Worm (Caenorhabditis elegans) whole organism, L2 larva: ENCODE results near the gene gcsh-1.
A peak's percentile ranks its signal among the peaks of the same experiment; 100 is the strongest.

Experiments used
- C34F6.9 ChIP-seq: fragments of 150-350 bp; optimal IDR thresholded peaks from 2 replicates; lab custom pipeline; 2014; ENCODE audit warnings: missing biosample characterization, missing genetic modification characterization
- F13H6.1 ChIP-seq: sonication (generic microtip); optimal IDR thresholded peaks from 2 replicates; lab custom pipeline; 2016; ENCODE audit warnings: missing genetic modification characterization, missing compliant biosample characterization
- R02D3.7 ChIP-seq: fragments of 150-350 bp; optimal IDR thresholded peaks from 2 replicates; lab custom pipeline; 2014; ENCODE audit warnings: missing biosample characterization, missing genetic modification characterization
- Y55F3AM.14 ChIP-seq: fragments of 200-800 bp; sonication (Bioruptor generic); optimal IDR thresholded peaks from 2 replicates; lab custom pipeline; 2018; ENCODE audit warnings: mild to moderate bottlenecking, missing genetic modification characterization, missing compliant biosample characterization
- alr-1 ChIP-seq: fragments of 150-350 bp; optimal IDR thresholded peaks from 2 replicates; lab custom pipeline; 2014; ENCODE audit warnings: missing biosample characterization, missing genetic modification characterization
- ama-1 ChIP-seq: fragments of 150-350 bp; optimal IDR thresholded peaks from 2 replicates; lab custom pipeline; 2018; ENCODE audit warnings: inconsistent platforms
- blmp-1 ChIP-seq: sonication (generic microtip); optimal IDR thresholded peaks from 2 replicates; lab custom pipeline; 2017; ENCODE audit warnings: missing genetic modification characterization, mild to moderate bottlenecking, missing compliant biosample characterization, antibody characterized with exemption, moderate library complexity; ENCODE audit not compliant: insufficient read depth
- ceh-16 ChIP-seq: fragments of 150-350 bp; optimal IDR thresholded peaks from 2 replicates; lab custom pipeline; 2014; ENCODE audit warnings: missing biosample characterization, missing genetic modification characterization
- crh-2 ChIP-seq: sonication (generic microtip); optimal IDR thresholded peaks from 2 replicates; lab custom pipeline; 2017; ENCODE audit warnings: missing biosample characterization, missing genetic modification characterization
- egl-27 ChIP-seq: sonication (generic microtip); optimal IDR thresholded peaks from 3 replicates; lab custom pipeline; 2017; ENCODE audit warnings: missing biosample characterization, missing genetic modification reagents, missing genetic modification characterization
- elt-1 ChIP-seq: fragments of 150-350 bp; optimal IDR thresholded peaks from 2 replicates; lab custom pipeline; 2014; ENCODE audit warnings: missing biosample characterization, missing genetic modification characterization
- elt-3 ChIP-seq: sonication (generic microtip); optimal IDR thresholded peaks from 2 replicates; lab custom pipeline; 2017; ENCODE audit warnings: missing biosample characterization, missing genetic modification characterization
- fos-1 ChIP-seq: fragments of 150-350 bp; optimal IDR thresholded peaks from 2 replicates; lab custom pipeline; 2014; ENCODE audit warnings: missing biosample characterization, missing genetic modification characterization
- gmeb-1 ChIP-seq: fragments of 150-350 bp; optimal IDR thresholded peaks from 2 replicates; lab custom pipeline; 2014; ENCODE audit warnings: missing biosample characterization, missing genetic modification characterization
- lin-13 ChIP-seq: fragments of 150-350 bp; optimal IDR thresholded peaks from 2 replicates; lab custom pipeline; 2014; ENCODE audit warnings: missing biosample characterization, missing genetic modification reagents, missing genetic modification characterization
- lsy-2 ChIP-seq, 2 experiments: fragments of 150-350 bp in 1 of 2; sonication (generic microtip) in 1 of 2; optimal IDR thresholded peaks; 2 replicates each; lab custom pipeline; 2014 to 2017; ENCODE audit warnings: missing biosample characterization in 2 of 2, missing genetic modification characterization in 2 of 2
- mbf-1 ChIP-seq: sonication (generic microtip); optimal IDR thresholded peaks from 2 replicates; lab custom pipeline; 2017; ENCODE audit warnings: missing biosample characterization, missing genetic modification characterization
- nhr-10 ChIP-seq: sonication (generic microtip); optimal IDR thresholded peaks from 2 replicates; lab custom pipeline; 2017; ENCODE audit warnings: missing biosample characterization, missing genetic modification characterization
- nhr-11 ChIP-seq: fragments of 150-350 bp; optimal IDR thresholded peaks from 2 replicates; lab custom pipeline; 2014; ENCODE audit warnings: missing biosample characterization, missing genetic modification characterization
- nhr-12 ChIP-seq: fragments of 150-350 bp; optimal IDR thresholded peaks from 2 replicates; lab custom pipeline; 2014; ENCODE audit warnings: missing biosample characterization, missing genetic modification characterization
- nhr-129 ChIP-seq: fragments of 150-350 bp; optimal IDR thresholded peaks from 2 replicates; lab custom pipeline; 2014; ENCODE audit warnings: missing biosample characterization, missing genetic modification characterization
- nhr-21 ChIP-seq: fragments of 150-350 bp; optimal IDR thresholded peaks from 2 replicates; lab custom pipeline; 2014; ENCODE audit warnings: missing biosample characterization, missing genetic modification characterization
- nhr-23 ChIP-seq: fragments of 150-350 bp; optimal IDR thresholded peaks from 2 replicates; lab custom pipeline; 2014; ENCODE audit warnings: missing biosample characterization, missing genetic modification reagents, missing genetic modification characterization
- nhr-237 ChIP-seq: fragments of 150-350 bp; optimal IDR thresholded peaks from 2 replicates; lab custom pipeline; 2014; ENCODE audit warnings: missing biosample characterization, missing genetic modification characterization
- nhr-25 ChIP-seq: fragments of 150-350 bp; sonication (generic microtip); optimal IDR thresholded peaks from 3 replicates; lab custom pipeline; 2014; ENCODE audit warnings: missing biosample characterization, missing genetic modification characterization
- nhr-6 ChIP-seq: fragments of 150-350 bp; optimal IDR thresholded peaks from 2 replicates; lab custom pipeline; 2014; ENCODE audit warnings: missing biosample characterization, missing genetic modification characterization
- nhr-77 ChIP-seq: fragments of 150-350 bp; optimal IDR thresholded peaks from 2 replicates; lab custom pipeline; 2014; ENCODE audit warnings: missing biosample characterization, missing genetic modification characterization
- peb-1 ChIP-seq: fragments of 150-350 bp; optimal IDR thresholded peaks from 2 replicates; lab custom pipeline; 2014; ENCODE audit warnings: missing biosample characterization, missing genetic modification characterization
- sem-4 ChIP-seq: fragments of 150-350 bp; optimal IDR thresholded peaks from 2 replicates; lab custom pipeline; 2014; ENCODE audit warnings: missing biosample characterization, missing genetic modification reagents, missing genetic modification characterization
- skn-1 ChIP-seq: sonication (generic microtip); optimal IDR thresholded peaks from 2 replicates; lab custom pipeline; 2017; ENCODE audit warnings: missing biosample characterization, missing genetic modification characterization
- sma-3 ChIP-seq: sonication (generic microtip); optimal IDR thresholded peaks from 2 replicates; lab custom pipeline; 2016; ENCODE audit warnings: missing genetic modification reagents, missing genetic modification characterization, missing compliant biosample characterization
- sma-9 ChIP-seq, 2 experiments: fragments of 150-350 bp in 1 of 2; sonication (generic microtip) in 1 of 2; optimal IDR thresholded peaks; 2 replicates each; lab custom pipeline; 2014 to 2016; ENCODE audit warnings: missing genetic modification characterization in 2 of 2, mild to moderate bottlenecking in 1 of 2, missing biosample characterization in 1 of 2, missing compliant biosample characterization in 1 of 2, missing genetic modification reagents in 1 of 2, moderate library complexity in 1 of 2
- snpc-4 ChIP-seq: fragments of 150-350 bp; optimal IDR thresholded peaks from 2 replicates; lab custom pipeline; 2014; ENCODE audit warnings: missing biosample characterization, missing genetic modification characterization
- unc-39 ChIP-seq: fragments of 150-350 bp; optimal IDR thresholded peaks from 2 replicates; lab custom pipeline; 2014; ENCODE audit warnings: missing biosample characterization, missing genetic modification characterization
- unc-55 ChIP-seq: fragments of 150-350 bp; sonication (generic microtip); optimal IDR thresholded peaks from 3 replicates; lab custom pipeline; 2014; ENCODE audit warnings: missing biosample characterization, missing genetic modification reagents, missing genetic modification characterization
- unc-62 ChIP-seq: fragments of 150-350 bp; optimal IDR thresholded peaks from 2 replicates; lab custom pipeline; 2014; ENCODE audit warnings: missing biosample characterization, missing genetic modification reagents, missing genetic modification characterization
- zag-1 ChIP-seq: fragments of 150-350 bp; optimal IDR thresholded peaks from 2 replicates; lab custom pipeline; 2014; ENCODE audit warnings: missing biosample characterization, missing genetic modification characterization
- ztf-1 ChIP-seq: fragments of 200-800 bp; sonication (Bioruptor generic); conservative IDR thresholded peaks from 2 replicates; pipeline ENCODE4 v1.3.6; 2022; ENCODE audit warnings: missing genetic modification characterization, missing compliant biosample characterization
- ztf-11 ChIP-seq: sonication (generic microtip); optimal IDR thresholded peaks from 2 replicates; lab custom pipeline; 2017; ENCODE audit warnings: missing biosample characterization, missing genetic modification characterization
- ztf-4 ChIP-seq: fragments of 150-350 bp; optimal IDR thresholded peaks from 2 replicates; lab custom pipeline; 2014; ENCODE audit warnings: missing biosample characterization, missing genetic modification characterization

Gene gcsh-1

DNA sequence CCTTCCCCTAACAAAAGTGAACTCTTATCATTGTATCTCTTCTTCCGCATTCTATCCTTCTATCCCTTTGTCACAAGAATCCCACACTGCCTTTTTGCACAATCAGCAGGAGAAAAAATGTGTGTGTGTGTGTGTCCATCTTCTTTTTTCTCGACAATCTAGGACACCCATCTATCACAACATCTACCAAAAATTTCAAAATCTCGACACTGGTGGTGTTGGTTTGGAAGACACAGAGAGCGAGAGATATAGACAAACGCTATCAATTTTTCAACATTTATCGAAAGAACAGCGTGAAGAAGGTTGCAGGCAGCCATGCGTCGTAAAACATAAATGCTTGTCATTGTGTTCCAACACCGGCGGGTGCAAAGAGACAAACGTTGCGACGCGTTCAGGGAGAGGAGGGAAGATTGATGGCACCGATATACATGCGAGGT, 6.0 kb downstream of the gcsh-1 start (continued):
- peak; percentile 73 for TF ChIP-seq blmp-1 (tag; lab: Kevin White, UChicago)
- no peak for TF ChIP-seq nhr-12 (tag; lab: Kevin White, UChicago)

DNA sequence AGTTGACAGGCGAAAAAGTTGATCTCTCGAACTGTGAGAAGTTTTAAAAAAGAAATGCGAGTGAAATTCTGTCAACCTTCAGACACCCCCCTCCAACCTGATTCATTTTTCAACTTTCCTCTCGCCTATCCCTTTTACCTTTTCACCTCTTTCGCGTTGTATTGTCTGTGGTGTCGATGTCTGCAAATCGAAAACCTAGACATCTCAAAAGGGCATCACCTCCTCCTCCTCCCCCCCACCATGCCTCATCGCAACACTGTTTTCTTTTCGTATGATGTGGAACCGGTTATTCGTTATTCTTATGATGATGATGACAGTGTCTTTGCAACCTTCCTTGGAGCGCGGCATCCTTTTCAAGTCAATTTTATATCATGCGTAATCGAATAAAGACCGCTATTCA, 6.9 kb downstream of the gcsh-1 start:
- TF ChIP-seq nhr-12 (tag; lab: Kevin White, UChicago) (no peak), C34F6.9 (tag; lab: Kevin White, UChicago) (no peak), unc-39 (tag; lab: Kevin White, UChicago) (no peak), blmp-1 (tag; lab: Kevin White, UChicago) (peak; percentile 97), nhr-129 (peak; percentile 53), elt-1 (tag; lab: Kevin White, UChicago) (no peak), ceh-16 (tag; lab: Kevin White, UChicago) (peak; percentile 47), nhr-25 (tag; lab: Kevin White, UChicago) (peak; percentile 94), nhr-10 (tag; lab: Kevin White, UChicago) (no peak), sma-9 (GFP tag; optimal IDR thresholded peaks at IDR 0.05; lab: Kevin White, UChicago) (peak; percentile 80), sma-9 (tag; optimal IDR thresholded peaks at IDR 0.05; lab: Kevin White, UChicago) (no peak), F13H6.1 (tag; lab: Kevin White, UChicago) (peak; percentile 46), snpc-4 (tag; lab: Kevin White, UChicago) (no peak), alr-1 (tag; lab: Kevin White, UChicago) (no peak), mbf-1 (tag; lab: Kevin White, UChicago) (no peak), skn-1 (tag; lab: Kevin White, UChicago) (no peak), nhr-23 (no peak), fos-1 (tag; lab: Kevin White, UChicago) (peak; percentile 43), sma-3 (peak; percentile 69), crh-2 (no peak), nhr-77 (tag; lab: Kevin White, UChicago) (no peak), elt-3 (tag; lab: Kevin White, UChicago) (no peak), nhr-6 (tag; lab: Kevin White, UChicago) (peak; percentile 51), zag-1 (tag; lab: Kevin White, UChicago) (no peak), ama-1 (lab: Kevin White, UChicago) (no peak), egl-27 (tag; lab: Kevin White, UChicago) (peak; percentile 54), sem-4 (tag; lab: Kevin White, UChicago) (peak; percentile 26), lin-13 (no peak), nhr-21 (tag; lab: Kevin White, UChicago) (peak; percentile 83), unc-55 (GFP tag; lab: Kevin White, UChicago) (no peak), ztf-11 (no peak), unc-62 (GFP tag; lab: Kevin White, UChicago) (no peak)

DNA sequence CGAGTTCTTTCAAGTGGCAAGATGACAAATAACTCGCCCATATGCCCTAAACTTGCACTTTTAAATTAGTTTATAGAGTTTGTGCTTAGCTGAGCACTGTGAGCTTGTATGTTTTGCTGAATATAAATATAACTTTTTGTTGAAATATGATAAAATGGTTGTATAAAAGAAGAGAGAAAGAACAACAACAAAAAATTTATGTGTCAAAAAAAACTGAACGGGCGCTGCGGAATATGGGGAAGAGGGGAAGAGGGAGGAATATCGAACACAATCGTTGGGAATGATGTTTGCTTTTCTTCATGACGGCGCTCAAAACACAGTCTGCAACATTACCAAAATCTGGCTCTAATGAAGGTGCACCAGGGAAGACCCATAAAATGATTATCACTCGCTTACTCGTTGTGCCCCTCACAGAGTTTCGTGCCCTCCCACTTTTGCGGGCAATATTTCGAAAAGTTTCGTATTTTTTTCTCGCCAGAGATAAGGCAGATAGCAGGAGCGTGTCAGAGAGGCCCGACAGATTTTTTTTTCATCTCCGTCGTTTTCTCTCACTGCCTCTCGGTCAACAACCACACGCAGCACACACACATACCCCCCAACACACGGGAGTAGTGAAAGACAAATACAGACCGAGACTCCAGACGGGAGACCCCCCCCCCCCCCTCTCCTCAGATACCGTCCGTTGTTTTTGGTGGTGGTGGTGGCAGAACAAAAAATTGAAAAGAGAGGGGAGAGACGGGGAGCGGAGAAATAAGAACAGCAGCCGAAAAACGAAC, 9.1 kb downstream of the gcsh-1 start:
- TF ChIP-seq elt-1 (tag; lab: Kevin White, UChicago): no peak
- peak; percentile 66 for TF ChIP-seq nhr-129
- peak; percentile 20 for TF ChIP-seq crh-2
- TF ChIP-seq ceh-16 (tag; lab: Kevin White, UChicago): no peak
- TF ChIP-seq nhr-12 (tag; lab: Kevin White, UChicago): no peak
- TF ChIP-seq unc-55 (GFP tag; lab: Kevin White, UChicago): no peak
- no peak for TF ChIP-seq unc-39 (tag; lab: Kevin White, UChicago)
- no peak for TF ChIP-seq sem-4 (tag; lab: Kevin White, UChicago)
- peak; percentile 62 for TF ChIP-seq nhr-25 (tag; lab: Kevin White, UChicago)
- peak; percentile 92 for TF ChIP-seq fos-1 (tag; lab: Kevin White, UChicago)
- TF ChIP-seq mbf-1 (tag; lab: Kevin White, UChicago): no peak
- no peak for TF ChIP-seq nhr-10 (tag; lab: Kevin White, UChicago)
- no peak for TF ChIP-seq Y55F3AM.14 (GFP tag; lab: Kevin White, UChicago)
- no peak for TF ChIP-seq zag-1 (tag; lab: Kevin White, UChicago)
- TF ChIP-seq nhr-6 (tag; lab: Kevin White, UChicago): no peak
- TF ChIP-seq C34F6.9 (tag; lab: Kevin White, UChicago): peak; percentile 61
- no peak for TF ChIP-seq ztf-11
- TF ChIP-seq unc-62 (GFP tag; lab: Kevin White, UChicago): no peak
- peak; percentile 44 for TF ChIP-seq blmp-1 (tag; lab: Kevin White, UChicago)
- no peak for TF ChIP-seq ama-1 (lab: Kevin White, UChicago)
- no peak for TF ChIP-seq alr-1 (tag; lab: Kevin White, UChicago)
- TF ChIP-seq skn-1 (tag; lab: Kevin White, UChicago): no peak
- TF ChIP-seq elt-3 (tag; lab: Kevin White, UChicago): no peak
- TF ChIP-seq ztf-1: no peak
- no peak for TF ChIP-seq nhr-23
- TF ChIP-seq lin-13: no peak
- peak; percentile 43 for TF ChIP-seq egl-27 (tag; lab: Kevin White, UChicago)
- peak in 1 of 2 experiments; percentile 30 for TF ChIP-seq lsy-2 (tag; optimal IDR thresholded peaks at IDR 0.05; lab: Kevin White, UChicago)
- TF ChIP-seq F13H6.1 (tag; lab: Kevin White, UChicago): peak; percentile 84
- no peak for TF ChIP-seq nhr-237 (tag; lab: Kevin White, UChicago)
- TF ChIP-seq sma-3: peak; percentile 24
- TF ChIP-seq sma-9 (GFP tag; optimal IDR thresholded peaks at IDR 0.05; lab: Kevin White, UChicago): peak; percentile 83
- TF ChIP-seq sma-9 (tag; optimal IDR thresholded peaks at IDR 0.05; lab: Kevin White, UChicago): peak; percentile 5
- TF ChIP-seq ztf-4 (tag; lab: Kevin White, UChicago): no peak
- no peak for TF ChIP-seq R02D3.7 (tag; lab: Kevin White, UChicago)
- no peak for TF ChIP-seq peb-1
- peak; percentile 51 for TF ChIP-seq gmeb-1 (tag; lab: Kevin White, UChicago)
- no peak for TF ChIP-seq nhr-11 (tag; lab: Kevin White, UChicago)
